Worm (Caenorhabditis elegans): ENCODE measurements around the gene srw-15.
"Not testable (repeated sequence)": the region's sequence is repeated elsewhere in the genome, so short reads cannot be mapped to it uniquely, and the experiment has no call there.

Gene srw-15

DNA sequence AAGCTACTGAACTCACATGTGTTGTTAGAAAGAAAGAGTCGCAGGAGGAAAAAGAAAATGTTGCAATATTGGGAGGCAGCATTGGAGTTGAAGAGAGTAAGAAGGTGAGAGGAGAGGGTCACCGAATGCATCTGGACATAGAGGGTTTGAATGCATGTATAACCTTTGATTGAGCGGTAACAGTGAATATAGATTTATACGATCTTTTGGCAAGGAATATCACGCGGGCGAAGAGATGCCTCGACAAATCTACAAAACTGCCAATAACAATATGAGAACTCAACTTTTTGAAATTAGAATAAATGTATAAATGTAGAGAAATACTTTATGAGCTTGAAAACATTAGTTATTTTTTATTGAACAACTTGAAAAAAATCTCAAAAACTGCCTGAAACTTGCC is 32.0 kb downstream of the srw-15 start, which contains the start of gene M01B2.10:
Gene M01B2.10, minus strand, starts transcription at position 101 of the 400 bp plus-strand sequence.
- not testable (repeated sequence) for TF ChIP-seq snpc-1.3 (tag; optimal IDR thresholded peaks at IDR 0.05; ENCODE audit: insufficient read depth); bed-2 (GFP tag; IDR thresholded peaks at IDR 0.05); K11D2.4 (GFP tag; IDR thresholded peaks at IDR 0.05)

DNA sequence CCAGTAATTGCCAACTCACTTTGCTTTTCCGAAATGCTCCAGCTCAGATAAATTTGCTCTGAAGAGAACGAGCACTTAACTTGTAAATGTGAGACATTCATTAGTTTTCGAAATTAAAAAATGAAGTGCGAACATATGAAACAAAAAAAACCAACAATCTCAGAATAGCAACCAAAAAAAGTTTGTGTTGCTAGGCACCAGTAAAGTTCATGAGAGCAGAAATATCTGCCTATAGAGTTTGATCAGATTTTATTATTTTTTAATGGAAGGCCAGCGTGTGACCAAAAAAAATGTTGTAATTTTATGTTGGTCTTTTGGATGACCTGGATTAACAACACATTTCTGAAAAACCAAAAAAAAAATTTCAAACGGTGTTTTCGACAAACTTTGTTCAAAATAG is 33.8 kb downstream of the srw-15 start, which contains the start of gene M01B2.12:
Gene M01B2.12, minus strand, starts transcription at position 101 of the 400 bp plus-strand sequence.
- TF ChIP-seq tbp1 (GFP tag; optimal IDR thresholded peaks at IDR 0.05), result no peak
- TF ChIP-seq lag-1 (GFP tag; IDR thresholded peaks at IDR 0.05), result no peak
- no peak for TF ChIP-seq ets-4 (GFP tag; optimal IDR thresholded peaks at IDR 0.05)
- TF ChIP-seq F22D6.2 (tag; optimal IDR thresholded peaks at IDR 0.05), result no peak
- no peak for TF ChIP-seq K11D2.4 (GFP tag; IDR thresholded peaks at IDR 0.05)
- TF ChIP-seq rpc-1 (optimal IDR thresholded peaks at IDR 0.05), result no peak
- TF ChIP-seq rpc-1 (tag; optimal IDR thresholded peaks at IDR 0.05), result no peak
- TF ChIP-seq akir-1 (GFP tag; optimal IDR thresholded peaks at IDR 0.05), result no peak
- TF ChIP-seq fkh-3 (tag; optimal IDR thresholded peaks at IDR 0.05), result no peak
- no peak for TF ChIP-seq ceh-58 (GFP tag; IDR thresholded peaks at IDR 0.05)
- TF ChIP-seq ztf-26 (tag; optimal IDR thresholded peaks at IDR 0.05), result no peak
- TF ChIP-seq sdz-38 (tag; optimal IDR thresholded peaks at IDR 0.05), result no peak
- TF ChIP-seq ztf-6 (GFP tag; IDR thresholded peaks at IDR 0.05), result no peak
- no peak for TF ChIP-seq ceh-91 (GFP tag; IDR thresholded peaks at IDR 0.05)
- no peak for TF ChIP-seq unc-130 (GFP tag; optimal IDR thresholded peaks at IDR 0.05)
- no peak for TF ChIP-seq ztf-22 (GFP tag; optimal IDR thresholded peaks at IDR 0.05)

DNA sequence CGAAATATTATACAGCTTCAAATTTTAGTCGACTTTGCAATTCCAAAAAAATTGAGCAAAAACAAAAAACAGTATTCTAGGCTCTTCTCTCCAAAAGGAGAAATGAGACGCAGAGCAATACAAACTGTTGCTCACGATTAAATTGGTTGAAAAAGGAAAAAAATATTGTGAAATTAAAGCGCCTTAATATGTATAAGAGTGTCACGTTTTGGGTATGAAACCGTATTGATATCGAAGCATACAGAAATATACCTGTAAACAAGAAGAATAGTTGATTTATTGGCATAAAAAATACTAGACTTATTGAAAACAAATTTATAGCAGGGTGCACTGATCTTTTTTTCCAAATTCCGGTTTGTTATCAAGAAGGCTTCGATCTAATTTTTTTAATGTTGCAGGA is 35.5 kb downstream of the srw-15 start, which contains the start of gene M01B2.13:
Gene M01B2.13, minus strand, starts transcription at position 101 of the 400 bp plus-strand sequence.
- no peak for TF ChIP-seq K12H6.12 (tag; optimal IDR thresholded peaks at IDR 0.05)
- no peak for TF ChIP-seq let-607 (tag; optimal IDR thresholded peaks at IDR 0.05)
- TF ChIP-seq snpc-1.1 (tag; optimal IDR thresholded peaks at IDR 0.05; ENCODE audit: insufficient read depth), result no peak
- no peak for TF ChIP-seq rcor-1 (GFP tag; IDR thresholded peaks at IDR 0.05)
- TF ChIP-seq ztf-25 (GFP tag; IDR thresholded peaks at IDR 0.05), result no peak
- TF ChIP-seq attf-3 (GFP tag; conservative IDR thresholded peaks at IDR 0.05), result no peak
- no peak for TF ChIP-seq bed-2 (GFP tag; IDR thresholded peaks at IDR 0.05)

DNA sequence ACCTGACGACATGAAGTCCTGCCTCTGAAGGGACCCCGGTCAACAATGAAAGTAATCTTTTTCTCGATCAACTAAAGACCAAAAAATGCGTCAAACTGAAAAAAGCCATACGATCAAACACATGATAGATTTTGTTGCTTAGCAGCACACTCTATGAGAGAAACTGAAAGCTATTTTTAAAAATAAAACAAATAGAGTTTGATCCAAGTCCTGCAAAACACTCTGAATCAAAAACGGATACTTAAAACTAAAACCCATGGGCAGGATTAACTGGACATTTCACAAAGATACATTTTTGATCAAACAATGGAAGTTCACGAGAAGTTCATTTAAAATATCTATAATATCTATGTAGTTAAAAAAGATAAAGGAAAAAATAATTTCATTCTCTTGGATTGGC is 37.1 kb downstream of the srw-15 start, which contains the start of gene T10H4.13:
Gene T10H4.13, minus strand, starts transcription at position 101 of the 400 bp plus-strand sequence.
- TF ChIP-seq nfya-2 (GFP tag; IDR thresholded peaks at IDR 0.05) (no peak), snpc-4 (GFP tag; optimal IDR thresholded peaks at IDR 0.05) (no peak), snpc-4 (tag; optimal IDR thresholded peaks at IDR 0.05) (no peak), F57A8.1 (GFP tag; optimal IDR thresholded peaks at IDR 0.05) (no peak), madf-10 (tag; optimal IDR thresholded peaks at IDR 0.05) (no peak), B0019.2 (GFP tag; conservative IDR thresholded peaks at IDR 0.05) (no peak), let-607 (tag; optimal IDR thresholded peaks at IDR 0.05) (no peak), ztf-22 (GFP tag; optimal IDR thresholded peaks at IDR 0.05) (no peak), ekl-4 (GFP tag; IDR thresholded peaks at IDR 0.05) (no peak), ceh-79 (tag; optimal IDR thresholded peaks at IDR 0.05) (no peak), lin-54 (GFP tag; optimal IDR thresholded peaks at IDR 0.05) (no peak), somi-1 (GFP tag; optimal IDR thresholded peaks at IDR 0.05) (no peak), gei-17 (GFP tag; optimal IDR thresholded peaks at IDR 0.05) (no peak), dox-1 (GFP tag; IDR thresholded peaks at IDR 0.05) (no peak), F49E8.2 (tag; optimal IDR thresholded peaks at IDR 0.05; ENCODE audit: insufficient read depth) (no peak), B0035.1 (tag; optimal IDR thresholded peaks at IDR 0.05) (no peak), nhr-179 (tag; optimal IDR thresholded peaks at IDR 0.05) (no peak)

Measured in whole organism, young adult.